Worm (Caenorhabditis elegans) whole organism, L2 larva: ENCODE data around the gene rpl-10.

Source experiments
- C34F6.9 ChIP-seq: fragments of 150-350 bp; optimal IDR thresholded peaks from 2 replicates; lab custom pipeline; 2014; ENCODE audit warnings: missing biosample characterization, missing genetic modification characterization
- F13H6.1 ChIP-seq: sonication (generic microtip); optimal IDR thresholded peaks from 2 replicates; lab custom pipeline; 2016; ENCODE audit warnings: missing genetic modification characterization, missing compliant biosample characterization
- R02D3.7 ChIP-seq: fragments of 150-350 bp; optimal IDR thresholded peaks from 2 replicates; lab custom pipeline; 2014; ENCODE audit warnings: missing biosample characterization, missing genetic modification characterization
- Y55F3AM.14 ChIP-seq: fragments of 200-800 bp; sonication (Bioruptor generic); optimal IDR thresholded peaks from 2 replicates; lab custom pipeline; 2018; ENCODE audit warnings: mild to moderate bottlenecking, missing genetic modification characterization, missing compliant biosample characterization
- ZK546.5 ChIP-seq: sonication (generic microtip); optimal IDR thresholded peaks from 2 replicates; lab custom pipeline; 2017; ENCODE audit warnings: missing biosample characterization, missing genetic modification characterization
- alr-1 ChIP-seq: fragments of 150-350 bp; optimal IDR thresholded peaks from 2 replicates; lab custom pipeline; 2014; ENCODE audit warnings: missing biosample characterization, missing genetic modification characterization
- aly-2 ChIP-seq: fragments of 150-350 bp; optimal IDR thresholded peaks from 2 replicates; lab custom pipeline; 2014; ENCODE audit warnings: missing biosample characterization, missing genetic modification characterization
- ama-1 ChIP-seq: fragments of 150-350 bp; optimal IDR thresholded peaks from 2 replicates; lab custom pipeline; 2018; ENCODE audit warnings: inconsistent platforms
- ceh-16 ChIP-seq: fragments of 150-350 bp; optimal IDR thresholded peaks from 2 replicates; lab custom pipeline; 2014; ENCODE audit warnings: missing biosample characterization, missing genetic modification characterization
- ceh-82 ChIP-seq: fragments of 150-350 bp; optimal IDR thresholded peaks from 2 replicates; lab custom pipeline; 2014; ENCODE audit warnings: missing biosample characterization, missing genetic modification characterization
- crh-2 ChIP-seq: sonication (generic microtip); optimal IDR thresholded peaks from 2 replicates; lab custom pipeline; 2017; ENCODE audit warnings: missing biosample characterization, missing genetic modification characterization
- dmd-4 ChIP-seq: sonication (generic microtip); optimal IDR thresholded peaks from 2 replicates; lab custom pipeline; 2017; ENCODE audit warnings: missing biosample characterization, missing genetic modification characterization
- egl-27 ChIP-seq: sonication (generic microtip); optimal IDR thresholded peaks from 3 replicates; lab custom pipeline; 2017; ENCODE audit warnings: missing biosample characterization, missing genetic modification reagents, missing genetic modification characterization
- elt-1 ChIP-seq: fragments of 150-350 bp; optimal IDR thresholded peaks from 2 replicates; lab custom pipeline; 2014; ENCODE audit warnings: missing biosample characterization, missing genetic modification characterization
- elt-3 ChIP-seq: sonication (generic microtip); optimal IDR thresholded peaks from 2 replicates; lab custom pipeline; 2017; ENCODE audit warnings: missing biosample characterization, missing genetic modification characterization
- fos-1 ChIP-seq: fragments of 150-350 bp; optimal IDR thresholded peaks from 2 replicates; lab custom pipeline; 2014; ENCODE audit warnings: missing biosample characterization, missing genetic modification characterization
- gmeb-1 ChIP-seq: fragments of 150-350 bp; optimal IDR thresholded peaks from 2 replicates; lab custom pipeline; 2014; ENCODE audit warnings: missing biosample characterization, missing genetic modification characterization
- lin-11 ChIP-seq: fragments of 150-350 bp; sonication (generic microtip); optimal IDR thresholded peaks from 2 replicates; lab custom pipeline; 2014; ENCODE audit warnings: missing biosample characterization, missing genetic modification characterization, inconsistent platforms, mixed read lengths
- lin-13 ChIP-seq: fragments of 150-350 bp; optimal IDR thresholded peaks from 2 replicates; lab custom pipeline; 2014; ENCODE audit warnings: missing biosample characterization, missing genetic modification reagents, missing genetic modification characterization
- lin-39 ChIP-seq: fragments of 150-350 bp; optimal IDR thresholded peaks from 2 replicates; lab custom pipeline; 2014; ENCODE audit warnings: missing biosample characterization, missing genetic modification reagents, missing genetic modification characterization
- lsy-2 ChIP-seq, 2 experiments: fragments of 150-350 bp in 1 of 2; sonication (generic microtip) in 1 of 2; optimal IDR thresholded peaks; 2 replicates each; lab custom pipeline; 2014 to 2017; ENCODE audit warnings: missing biosample characterization in 2 of 2, missing genetic modification characterization in 2 of 2
- mab-5 ChIP-seq: fragments of 150-350 bp; optimal IDR thresholded peaks from 2 replicates; lab custom pipeline; 2014; ENCODE audit warnings: missing biosample characterization, missing genetic modification characterization
- mbf-1 ChIP-seq: sonication (generic microtip); optimal IDR thresholded peaks from 2 replicates; lab custom pipeline; 2017; ENCODE audit warnings: missing biosample characterization, missing genetic modification characterization
- mdl-1 ChIP-seq, 2 experiments: fragments of 150-350 bp in 1 of 2; sonication (generic microtip) in 1 of 2; optimal IDR thresholded peaks; 2 replicates each; lab custom pipeline; 2017; ENCODE audit warnings: missing biosample characterization in 2 of 2, missing genetic modification characterization in 2 of 2
- nhr-10 ChIP-seq: sonication (generic microtip); optimal IDR thresholded peaks from 2 replicates; lab custom pipeline; 2017; ENCODE audit warnings: missing biosample characterization, missing genetic modification characterization
- nhr-11 ChIP-seq: fragments of 150-350 bp; optimal IDR thresholded peaks from 2 replicates; lab custom pipeline; 2014; ENCODE audit warnings: missing biosample characterization, missing genetic modification characterization
- nhr-12 ChIP-seq: fragments of 150-350 bp; optimal IDR thresholded peaks from 2 replicates; lab custom pipeline; 2014; ENCODE audit warnings: missing biosample characterization, missing genetic modification characterization
- nhr-129 ChIP-seq: fragments of 150-350 bp; optimal IDR thresholded peaks from 2 replicates; lab custom pipeline; 2014; ENCODE audit warnings: missing biosample characterization, missing genetic modification characterization
- nhr-21 ChIP-seq: fragments of 150-350 bp; optimal IDR thresholded peaks from 2 replicates; lab custom pipeline; 2014; ENCODE audit warnings: missing biosample characterization, missing genetic modification characterization
- nhr-23 ChIP-seq: fragments of 150-350 bp; optimal IDR thresholded peaks from 2 replicates; lab custom pipeline; 2014; ENCODE audit warnings: missing biosample characterization, missing genetic modification reagents, missing genetic modification characterization
- nhr-237 ChIP-seq: fragments of 150-350 bp; optimal IDR thresholded peaks from 2 replicates; lab custom pipeline; 2014; ENCODE audit warnings: missing biosample characterization, missing genetic modification characterization
- nhr-77 ChIP-seq: fragments of 150-350 bp; optimal IDR thresholded peaks from 2 replicates; lab custom pipeline; 2014; ENCODE audit warnings: missing biosample characterization, missing genetic modification characterization
- peb-1 ChIP-seq: fragments of 150-350 bp; optimal IDR thresholded peaks from 2 replicates; lab custom pipeline; 2014; ENCODE audit warnings: missing biosample characterization, missing genetic modification characterization
- sem-4 ChIP-seq: fragments of 150-350 bp; optimal IDR thresholded peaks from 2 replicates; lab custom pipeline; 2014; ENCODE audit warnings: missing biosample characterization, missing genetic modification reagents, missing genetic modification characterization
- skn-1 ChIP-seq: sonication (generic microtip); optimal IDR thresholded peaks from 2 replicates; lab custom pipeline; 2017; ENCODE audit warnings: missing biosample characterization, missing genetic modification characterization
- sma-3 ChIP-seq: sonication (generic microtip); optimal IDR thresholded peaks from 2 replicates; lab custom pipeline; 2016; ENCODE audit warnings: missing genetic modification reagents, missing genetic modification characterization, missing compliant biosample characterization
- sma-9 ChIP-seq, 2 experiments: fragments of 150-350 bp in 1 of 2; sonication (generic microtip) in 1 of 2; optimal IDR thresholded peaks; 2 replicates each; lab custom pipeline; 2014 to 2016; ENCODE audit warnings: missing genetic modification characterization in 2 of 2, mild to moderate bottlenecking in 1 of 2, missing biosample characterization in 1 of 2, missing compliant biosample characterization in 1 of 2, missing genetic modification reagents in 1 of 2, moderate library complexity in 1 of 2
- snpc-4 ChIP-seq: fragments of 150-350 bp; optimal IDR thresholded peaks from 2 replicates; lab custom pipeline; 2014; ENCODE audit warnings: missing biosample characterization, missing genetic modification characterization
- unc-39 ChIP-seq: fragments of 150-350 bp; optimal IDR thresholded peaks from 2 replicates; lab custom pipeline; 2014; ENCODE audit warnings: missing biosample characterization, missing genetic modification characterization
- unc-55 ChIP-seq: fragments of 150-350 bp; sonication (generic microtip); optimal IDR thresholded peaks from 3 replicates; lab custom pipeline; 2014; ENCODE audit warnings: missing biosample characterization, missing genetic modification reagents, missing genetic modification characterization
- unc-62 ChIP-seq: fragments of 150-350 bp; optimal IDR thresholded peaks from 2 replicates; lab custom pipeline; 2014; ENCODE audit warnings: missing biosample characterization, missing genetic modification reagents, missing genetic modification characterization
- zag-1 ChIP-seq: fragments of 150-350 bp; optimal IDR thresholded peaks from 2 replicates; lab custom pipeline; 2014; ENCODE audit warnings: missing biosample characterization, missing genetic modification characterization
- ztf-1 ChIP-seq: fragments of 200-800 bp; sonication (Bioruptor generic); conservative IDR thresholded peaks from 2 replicates; pipeline ENCODE4 v1.3.6; 2022; ENCODE audit warnings: missing genetic modification characterization, missing compliant biosample characterization
- ztf-11 ChIP-seq: sonication (generic microtip); optimal IDR thresholded peaks from 2 replicates; lab custom pipeline; 2017; ENCODE audit warnings: missing biosample characterization, missing genetic modification characterization
- ztf-4 ChIP-seq: fragments of 150-350 bp; optimal IDR thresholded peaks from 2 replicates; lab custom pipeline; 2014; ENCODE audit warnings: missing biosample characterization, missing genetic modification characterization

Gene rpl-10

DNA sequence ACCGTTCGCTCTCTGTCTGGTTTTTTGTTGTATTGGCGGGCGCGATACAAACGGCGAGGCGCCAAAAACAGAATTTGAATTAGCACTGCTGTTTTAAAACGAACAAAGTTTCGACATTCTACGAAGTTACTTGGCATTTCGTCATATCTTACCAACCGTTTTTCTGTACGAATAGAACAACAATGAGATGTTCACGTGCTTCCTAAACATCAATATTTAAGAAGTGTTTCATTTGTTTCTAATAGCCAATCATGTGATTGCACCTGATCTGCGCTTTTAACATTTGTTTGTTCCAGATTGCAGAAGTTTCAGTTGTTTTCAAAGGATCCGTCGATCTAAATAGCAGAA, 14.7 kb upstream of the rpl-10 start:
- TF ChIP-seq nhr-129 (tag; lab: Kevin White, UChicago) (peak; percentile 10), sma-9 (GFP tag; optimal IDR thresholded peaks at IDR 0.05; lab: Kevin White, UChicago) (no peak), sma-9 (tag; optimal IDR thresholded peaks at IDR 0.05; lab: Kevin White, UChicago) (no peak), sem-4 (tag; lab: Kevin White, UChicago) (peak; percentile 29), unc-55 (no peak), elt-3 (tag; lab: Kevin White, UChicago) (no peak), mdl-1 (tag; optimal IDR thresholded peaks at IDR 0.05; lab: Kevin White, UChicago) (no peak), nhr-10 (tag; lab: Kevin White, UChicago) (no peak), skn-1 (tag; lab: Kevin White, UChicago) (no peak), ztf-4 (tag; lab: Kevin White, UChicago) (no peak)

- TF ChIP-seq nhr-10 (tag; lab: Kevin White, UChicago) (no peak), Y55F3AM.14 (no peak), unc-39 (tag; lab: Kevin White, UChicago) (no peak), nhr-12 (tag; lab: Kevin White, UChicago) (no peak), ztf-4 (tag; lab: Kevin White, UChicago) (no peak), mbf-1 (tag; lab: Kevin White, UChicago) (no peak), nhr-11 (tag; lab: Kevin White, UChicago) (no peak), lin-39 (tag; lab: Kevin White, UChicago) (no peak), mdl-1 (tag; optimal IDR thresholded peaks at IDR 0.05; lab: Kevin White, UChicago) (no peak), nhr-237 (no peak), ceh-16 (tag; lab: Kevin White, UChicago) (peak; percentile 43), nhr-21 (no peak), peb-1 (tag; lab: Kevin White, UChicago) (no peak), gmeb-1 (no peak), aly-2 (tag; lab: Kevin White, UChicago) (no peak), dmd-4 (tag; lab: Kevin White, UChicago) (no peak), unc-62 (GFP tag; lab: Kevin White, UChicago) (no peak), ceh-82 (tag; lab: Kevin White, UChicago) (no peak), F13H6.1 (tag; lab: Kevin White, UChicago) (peak; percentile 67), lin-11 (no peak), alr-1 (tag; lab: Kevin White, UChicago) (no peak), ztf-11 (tag; lab: Kevin White, UChicago) (no peak), ztf-1 (GFP tag; lab: Robert Waterston, UW) (no peak), sem-4 (tag; lab: Kevin White, UChicago) (no peak), egl-27 (tag; lab: Kevin White, UChicago) (no peak), fos-1 (no peak), zag-1 (tag; lab: Kevin White, UChicago) (no peak), sma-9 (GFP tag; optimal IDR thresholded peaks at IDR 0.05; lab: Kevin White, UChicago) (peak; percentile 70), sma-9 (tag; optimal IDR thresholded peaks at IDR 0.05; lab: Kevin White, UChicago) (no peak), mab-5 (tag; lab: Kevin White, UChicago) (peak; percentile 72), nhr-129 (tag; lab: Kevin White, UChicago) (peak; percentile 45), nhr-77 (tag; lab: Kevin White, UChicago) (no peak), skn-1 (tag; lab: Kevin White, UChicago) (no peak), nhr-23 (tag; lab: Kevin White, UChicago) (no peak), elt-1 (tag; lab: Kevin White, UChicago) (no peak), sma-3 (GFP tag; lab: Kevin White, UChicago) (no peak), R02D3.7 (tag; lab: Kevin White, UChicago) (no peak), lin-13 (peak; percentile 38), lsy-2 (tag; optimal IDR thresholded peaks at IDR 0.05; lab: Kevin White, UChicago) (peak in 1 of 2 experiments; percentile 57), unc-55 (no peak), ZK546.5 (tag; lab: Kevin White, UChicago) (no peak), snpc-4 (tag; lab: Kevin White, UChicago) (no peak), crh-2 (tag; lab: Kevin White, UChicago) (peak; percentile 4), C34F6.9 (peak; percentile 7), ama-1 (lab: Kevin White, UChicago) (no peak)
Observed at ce11 chrII:8129495-8130010, 14.1 kb upstream of the rpl-10 start, which contains the start of gene ulp-4. Gene ulp-4 (plus strand): TSS chrII:8129960.
